Worm (Caenorhabditis elegans) whole organism, L4 larva: ENCODE measurements around the gene ceh-41.

Experiments
- F10B5.3 ChIP-seq: sonication (generic microtip); optimal IDR thresholded peaks from 2 replicates; lab custom pipeline; 2016; ENCODE audit warnings: mild to moderate bottlenecking, missing genetic modification characterization, missing compliant biosample characterization
- daf-12 ChIP-seq: fragments of 150-350 bp; optimal IDR thresholded peaks from 2 replicates; lab custom pipeline; 2014; ENCODE audit warnings: missing biosample characterization, missing genetic modification reagents, missing genetic modification characterization
- duxl-1 ChIP-seq: sonication (generic microtip); optimal IDR thresholded peaks from 2 replicates; lab custom pipeline; 2016; ENCODE audit warnings: mild to moderate bottlenecking, missing genetic modification characterization, moderate library complexity, missing compliant biosample characterization; ENCODE audit not compliant: poor library complexity
- dve-1 ChIP-seq: sonication (generic microtip); optimal IDR thresholded peaks from 2 replicates; lab custom pipeline; 2017; ENCODE audit warnings: antibody characterized with exemption, mild to moderate bottlenecking, missing genetic modification characterization, missing compliant biosample characterization; ENCODE audit not compliant: insufficient read depth
- mxl-2 ChIP-seq: fragments of 200-800 bp; sonication (Bioruptor generic); conservative IDR thresholded peaks from 2 replicates; pipeline ENCODE4 v1.3.6; 2022; ENCODE audit warnings: missing genetic modification reagents, missing genetic modification characterization, missing compliant biosample characterization
- nhr-77 ChIP-seq: fragments of 150-350 bp; optimal IDR thresholded peaks from 2 replicates; lab custom pipeline; 2014; ENCODE audit warnings: missing biosample characterization, missing genetic modification characterization
- unc-62 ChIP-seq, 3 experiments: fragments of 150-350 bp in 1 of 3; sonication (generic microtip); optimal IDR thresholded peaks in 2 of 3; peaks in 1 of 3; 1 replicate in 1 of 3; 2 replicates in 2 of 3; lab custom pipeline; 2014 to 2017; ENCODE audit warnings: missing biosample characterization in 3 of 3, missing genetic modification characterization in 3 of 3, missing genetic modification reagents in 3 of 3, missing genotype in 1 of 3

DNA sequence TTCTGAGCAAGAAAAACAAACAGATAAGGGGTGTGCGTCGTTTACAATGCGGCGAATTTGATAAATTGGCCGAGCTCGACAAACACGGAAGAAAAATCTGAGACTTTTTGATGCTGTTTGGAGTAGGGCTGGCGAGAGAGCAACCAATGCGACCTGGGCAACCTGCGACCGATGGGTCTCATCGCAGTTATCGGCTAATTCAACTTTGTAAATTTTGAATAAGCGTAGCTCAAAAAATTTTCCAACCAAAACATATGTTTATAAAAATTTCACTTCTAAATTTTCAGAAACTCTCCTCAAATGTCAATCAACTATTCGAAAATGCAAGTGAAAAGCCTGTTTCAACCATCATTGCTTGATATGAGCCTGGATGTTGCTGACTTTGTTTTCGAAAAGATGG lies 43.4 kb upstream of the ceh-41 start, which contains the start of gene B0294.3:
- TF ChIP-seq unc-62 (GFP tag; optimal IDR thresholded peaks at IDR 0.05 in 1 of 2; lab: Kevin White, UChicago), result no peak
- no peak for TF ChIP-seq unc-62 (tag; optimal IDR thresholded peaks at IDR 0.05; lab: Kevin White, UChicago)
- no peak for TF ChIP-seq duxl-1 (tag; lab: Kevin White, UChicago)
- TF ChIP-seq dve-1, result no peak
- no peak for TF ChIP-seq F10B5.3 (tag; lab: Kevin White, UChicago)
- no peak for TF ChIP-seq mxl-2 (GFP tag; lab: Robert Waterston, UW)
- TF ChIP-seq nhr-77 (tag; lab: Kevin White, UChicago), result no peak
- no peak for TF ChIP-seq daf-12
